Worm (Caenorhabditis elegans) whole organism, dauer: Measurements from ENCODE around the gene Y75B8A.6.

Experiments used
- unc-62 ChIP-seq: sonication (generic microtip); optimal IDR thresholded peaks from 2 replicates; lab custom pipeline; 2017; ENCODE audit warnings: missing biosample characterization, missing genetic modification reagents, missing genetic modification characterization

Y75B8A.6 gene

DNA sequence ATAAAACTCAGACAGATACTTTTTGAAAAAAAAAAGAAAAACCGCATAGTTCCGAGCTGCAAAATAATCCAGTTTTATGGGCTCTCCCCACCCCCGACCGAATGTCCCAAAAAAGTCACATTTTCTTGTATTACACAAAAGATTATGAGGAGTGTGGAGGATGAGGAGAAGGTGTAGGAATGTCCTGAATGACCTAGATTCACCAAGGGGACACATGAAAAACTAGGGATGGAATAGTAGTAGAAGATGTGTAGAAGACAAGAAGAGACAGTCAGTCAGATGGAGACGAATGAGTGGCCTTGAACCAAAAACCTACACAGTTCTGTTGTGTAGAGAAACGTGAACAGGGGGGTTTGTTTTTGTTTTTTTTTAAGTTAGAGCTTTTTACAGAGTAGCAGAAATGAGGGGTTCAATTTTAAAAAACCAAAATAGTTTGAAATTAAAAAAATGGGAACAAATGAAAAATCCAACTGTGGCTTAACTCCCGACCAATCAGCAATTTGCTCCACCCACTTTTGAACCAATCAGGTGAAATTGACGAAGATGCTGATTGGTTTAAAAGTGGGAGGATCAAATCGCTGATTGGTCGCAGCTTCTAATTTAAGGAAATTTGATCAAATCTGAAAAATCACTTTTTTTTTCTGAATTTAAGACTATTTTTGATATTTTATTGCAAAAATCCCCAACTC, 12.4 kb upstream of the Y75B8A.6 start:
- no peak for TF ChIP-seq unc-62 (GFP tag; lab: Kevin White, UChicago)

DNA sequence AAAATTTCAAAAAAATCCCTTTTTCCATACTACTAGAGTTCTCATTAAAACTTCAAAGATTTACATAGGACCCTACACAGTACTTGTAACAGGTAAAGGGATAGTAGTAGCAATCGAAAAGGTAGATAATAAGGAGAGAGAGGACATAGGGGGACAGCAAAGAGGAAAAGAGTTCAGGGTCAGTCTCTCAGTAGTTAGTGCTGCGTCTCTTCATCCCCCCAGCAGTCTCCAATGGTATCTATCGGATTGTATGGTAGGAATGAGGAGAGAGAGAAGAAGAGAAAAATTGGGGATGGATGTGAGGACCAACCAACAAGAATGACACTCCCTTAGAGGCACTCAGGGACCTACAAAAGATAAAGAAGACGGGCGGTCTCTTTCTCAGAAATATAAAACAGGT, 9.3 kb upstream of the Y75B8A.6 start:
- TF ChIP-seq unc-62 (GFP tag; lab: Kevin White, UChicago): no peak

DNA sequence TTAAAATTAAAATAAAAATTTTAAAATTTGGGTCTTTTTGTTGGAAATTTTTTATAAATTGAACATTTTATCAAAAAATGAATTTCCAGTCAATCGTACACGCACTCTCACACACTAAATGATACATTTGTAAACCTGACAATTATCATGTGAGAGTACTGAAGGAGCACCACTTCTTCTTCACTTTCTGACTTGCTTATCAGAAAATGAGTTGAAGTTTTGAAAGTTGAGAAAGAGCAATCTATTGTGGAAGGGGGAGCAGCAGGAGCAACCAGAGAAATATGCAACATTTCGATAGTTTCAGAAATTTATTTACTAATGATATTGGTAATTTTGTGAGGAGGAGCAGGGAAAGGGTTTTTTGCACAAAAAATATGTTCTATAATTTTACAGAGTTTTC, 8.1 kb upstream of the Y75B8A.6 start:
- no peak for TF ChIP-seq unc-62 (GFP tag; lab: Kevin White, UChicago)

DNA sequence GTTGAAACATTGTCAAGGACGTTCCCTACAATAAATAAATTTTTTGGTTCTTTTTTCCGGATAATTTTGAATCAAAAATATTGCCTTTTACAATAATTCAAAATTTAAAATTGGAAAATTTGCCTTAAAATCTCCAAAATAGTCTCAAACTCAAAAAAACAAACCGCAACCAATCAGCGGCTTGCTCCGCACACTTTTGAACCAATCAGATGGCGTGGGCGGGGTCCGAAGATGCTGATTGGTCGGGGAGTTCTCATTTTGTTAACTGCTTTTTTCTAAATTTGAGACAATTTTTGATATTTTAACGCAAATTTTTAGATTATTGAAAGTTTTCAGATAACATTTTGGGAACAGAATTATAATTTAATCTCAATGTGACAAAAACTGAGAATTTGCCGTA, 7.4 kb upstream of the Y75B8A.6 start:
- TF ChIP-seq unc-62 (GFP tag; lab: Kevin White, UChicago): no peak

DNA sequence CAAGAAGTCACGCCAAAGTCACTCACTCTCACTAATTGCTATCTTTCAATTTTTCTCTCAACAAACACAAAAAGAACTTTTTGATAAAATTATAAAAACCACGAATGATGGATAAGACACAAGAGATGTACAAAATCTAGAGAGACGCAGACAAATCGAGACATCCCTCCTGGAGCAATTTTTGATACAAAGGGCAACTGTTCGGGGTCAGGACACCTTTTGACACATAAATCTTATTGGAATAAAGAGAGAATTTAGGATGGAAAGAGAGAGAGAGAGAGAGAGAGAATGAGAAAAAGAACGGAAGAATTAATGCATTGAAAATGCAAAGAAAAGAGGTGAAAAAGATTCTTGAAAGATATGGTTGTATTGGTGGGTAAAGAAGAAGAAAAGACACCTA, 7.0 kb upstream of the Y75B8A.6 start:
- no peak for TF ChIP-seq unc-62 (GFP tag; lab: Kevin White, UChicago)

DNA sequence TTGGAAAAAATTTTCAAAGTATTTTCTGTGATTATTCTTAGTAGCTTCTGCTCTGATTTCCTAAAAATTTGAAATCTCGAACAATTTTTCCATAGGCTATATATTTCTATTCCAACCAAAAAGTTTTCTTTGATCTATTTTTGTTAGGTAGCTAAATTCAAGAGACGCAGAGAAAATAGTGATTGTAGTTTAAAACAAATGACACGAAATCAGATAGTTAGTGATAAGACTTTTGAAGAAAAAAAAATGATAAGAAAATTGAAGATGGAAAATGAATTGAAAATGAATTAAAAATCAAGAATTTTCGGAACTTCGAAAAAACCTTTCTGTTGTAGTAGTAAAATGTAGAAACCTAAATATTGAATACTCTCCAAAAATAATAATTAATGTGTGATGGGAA, 5.4 kb upstream of the Y75B8A.6 start:
- TF ChIP-seq unc-62 (GFP tag; lab: Kevin White, UChicago): no peak

DNA sequence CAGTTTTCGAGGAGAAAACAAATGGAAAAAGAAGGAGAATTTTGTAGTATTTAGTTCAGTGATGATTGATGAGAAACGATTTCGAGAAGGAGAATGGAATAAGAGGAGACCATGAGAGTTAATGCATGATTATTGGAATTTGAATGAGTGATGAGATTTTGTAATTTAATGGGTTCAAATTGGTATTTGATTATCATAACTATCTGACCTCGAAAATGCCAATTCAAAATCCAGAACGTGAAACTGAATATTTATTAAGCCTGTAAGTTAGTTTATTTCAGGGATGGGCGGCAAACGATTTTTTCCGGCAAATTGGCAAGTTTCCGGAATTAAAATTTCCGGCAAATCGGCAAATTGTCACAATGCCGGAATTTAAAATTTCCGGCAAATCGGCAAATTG, 3.0 kb upstream of the Y75B8A.6 start:
- no peak for TF ChIP-seq unc-62 (GFP tag; lab: Kevin White, UChicago)

DNA sequence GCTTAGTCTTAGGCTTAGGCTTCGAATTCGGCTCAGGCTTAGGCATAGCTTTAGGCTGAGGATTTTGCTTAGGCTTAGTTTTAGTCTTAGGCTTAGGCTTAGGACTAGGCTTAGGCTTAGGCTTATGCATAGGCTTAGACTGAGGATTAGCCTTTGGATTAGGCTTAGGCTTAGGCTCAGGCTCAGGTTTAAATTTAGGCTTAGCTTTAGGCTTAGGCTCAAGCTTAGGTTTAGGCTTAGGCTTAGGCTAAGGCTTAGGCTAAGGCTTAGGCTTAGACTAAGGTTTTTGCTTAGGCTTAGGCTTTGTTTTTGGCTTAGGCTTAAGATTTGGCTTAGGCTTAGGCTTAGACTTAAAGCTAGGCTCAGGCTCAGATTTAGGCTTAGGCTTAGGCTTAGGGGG, 1.6 kb upstream of the Y75B8A.6 start:
- TF ChIP-seq unc-62 (GFP tag; lab: Kevin White, UChicago): no peak

DNA sequence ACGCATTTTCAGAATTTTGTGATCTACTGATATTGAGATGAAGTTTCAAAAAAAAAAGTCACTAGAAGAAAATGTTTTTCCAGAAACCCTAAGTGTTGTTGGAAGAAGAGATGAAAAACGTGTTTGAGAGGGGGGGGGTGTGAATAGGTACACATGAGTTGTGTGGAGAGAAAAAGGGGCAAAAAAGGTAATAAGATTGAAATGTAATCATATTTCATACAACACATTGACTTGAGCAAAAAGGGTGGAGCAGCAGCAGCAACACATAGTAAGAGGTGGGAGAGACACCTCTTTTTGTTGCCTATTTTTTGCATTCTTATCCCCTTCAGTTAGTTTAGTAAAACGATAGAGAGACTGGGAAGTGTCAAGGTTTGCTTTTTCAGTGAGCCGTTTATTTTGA, 626 bp upstream of the Y75B8A.6 start:
- no peak for TF ChIP-seq unc-62 (GFP tag; lab: Kevin White, UChicago)

DNA sequence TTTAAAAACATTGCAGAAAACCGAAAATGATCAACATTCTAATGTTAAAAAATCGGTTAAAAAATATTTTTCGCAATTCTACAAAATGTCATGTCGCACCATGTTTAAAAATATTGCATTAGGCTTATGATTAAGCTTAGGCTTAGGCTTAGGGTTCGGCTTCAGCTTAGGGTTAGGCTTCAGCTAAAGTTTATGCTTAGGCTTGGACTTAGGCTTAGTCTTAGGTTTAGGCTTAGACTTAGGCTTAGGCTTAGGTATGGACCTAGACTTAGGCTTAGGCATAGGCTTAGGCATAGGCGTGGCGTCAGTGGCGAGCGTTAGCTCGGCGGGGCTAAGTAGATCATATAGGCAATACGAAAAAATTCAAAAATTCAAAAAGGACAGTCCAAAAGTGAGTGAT, 5.8 kb downstream of the Y75B8A.6 start:
- no peak for TF ChIP-seq unc-62 (GFP tag; lab: Kevin White, UChicago)

DNA sequence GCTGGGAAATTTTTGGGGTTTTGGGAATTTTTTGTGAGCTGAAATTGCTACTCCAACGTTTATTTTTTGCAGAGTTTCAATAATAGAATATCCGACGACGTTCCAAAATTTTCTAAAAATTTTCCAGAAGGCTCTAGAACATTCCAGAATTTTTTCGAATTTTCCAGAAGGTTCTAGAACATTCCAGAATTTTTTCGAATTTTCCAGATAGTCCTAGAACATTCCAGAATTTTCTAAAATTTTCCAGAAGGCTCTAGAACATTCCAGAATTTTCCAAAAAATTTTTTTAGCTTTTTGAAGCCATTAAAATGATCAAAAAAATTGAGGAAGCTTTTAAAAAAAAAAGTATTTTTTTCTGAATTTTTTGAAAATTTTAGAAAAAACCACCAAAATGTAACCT, 6.7 kb downstream of the Y75B8A.6 start:
- no peak for TF ChIP-seq unc-62 (GFP tag; lab: Kevin White, UChicago)

DNA sequence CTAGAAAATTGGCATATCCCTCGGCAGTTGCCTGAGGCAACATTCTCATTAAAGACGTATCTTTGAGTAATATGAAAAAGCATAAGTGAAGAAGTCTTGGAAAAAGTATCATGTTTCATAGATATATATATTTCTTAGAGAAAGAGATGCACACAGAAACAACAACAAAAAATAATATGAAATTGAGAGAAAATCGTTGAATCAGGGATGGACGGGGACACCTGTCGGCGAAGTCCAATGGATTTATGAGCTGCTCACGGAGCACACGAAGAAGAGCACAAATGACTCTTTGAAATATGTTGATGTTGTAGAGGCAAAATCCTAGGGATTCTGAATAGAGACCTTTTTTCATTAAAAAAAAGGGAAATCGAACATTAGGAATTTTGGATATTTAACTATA, 9.0 kb downstream of the Y75B8A.6 start:
- TF ChIP-seq unc-62 (GFP tag; lab: Kevin White, UChicago): no peak

DNA sequence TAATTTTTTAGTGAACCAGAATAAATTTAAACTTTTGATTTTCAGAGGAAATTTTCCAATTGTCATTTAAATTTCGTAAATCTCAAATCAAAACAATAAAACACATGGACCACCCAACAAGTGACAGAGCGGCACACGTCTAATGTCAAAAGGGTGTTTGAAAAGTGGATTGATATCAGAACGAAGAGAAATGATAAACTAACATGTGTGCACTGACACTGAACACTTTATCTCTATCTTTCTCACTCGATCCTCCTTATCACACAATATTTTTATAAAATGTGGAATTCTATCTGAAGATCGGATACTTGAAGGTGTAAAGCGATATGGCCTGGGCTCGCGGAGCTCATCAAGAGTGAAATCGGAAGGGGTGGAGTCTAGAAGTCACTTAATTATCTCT, 10.5 kb downstream of the Y75B8A.6 start:
- TF ChIP-seq unc-62 (GFP tag; lab: Kevin White, UChicago): no peak

DNA sequence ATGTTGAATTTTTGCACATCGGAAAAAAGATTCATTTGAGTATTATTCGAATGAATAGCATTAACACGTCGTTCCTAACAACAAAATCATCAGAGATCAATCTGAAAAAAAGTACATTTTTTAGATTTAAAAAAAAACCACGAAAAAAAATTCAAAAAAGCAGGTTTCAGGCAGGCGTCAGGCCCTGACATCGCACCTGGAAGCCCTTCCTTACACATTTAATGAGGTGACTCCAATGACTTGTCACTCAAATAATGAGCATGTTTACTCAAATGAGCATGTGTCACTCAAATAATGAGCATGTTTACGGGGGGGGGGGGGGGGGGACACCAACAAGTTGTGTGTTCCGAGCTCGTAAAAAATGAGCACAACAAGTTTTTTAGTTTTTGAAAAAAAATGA, 11.8 kb downstream of the Y75B8A.6 start, which contains the start of gene lron-12:
TSS of gene lron-12 (minus strand) at position 101 of the 400 bp plus-strand sequence.
- TF ChIP-seq unc-62 (GFP tag; lab: Kevin White, UChicago): no peak

DNA sequence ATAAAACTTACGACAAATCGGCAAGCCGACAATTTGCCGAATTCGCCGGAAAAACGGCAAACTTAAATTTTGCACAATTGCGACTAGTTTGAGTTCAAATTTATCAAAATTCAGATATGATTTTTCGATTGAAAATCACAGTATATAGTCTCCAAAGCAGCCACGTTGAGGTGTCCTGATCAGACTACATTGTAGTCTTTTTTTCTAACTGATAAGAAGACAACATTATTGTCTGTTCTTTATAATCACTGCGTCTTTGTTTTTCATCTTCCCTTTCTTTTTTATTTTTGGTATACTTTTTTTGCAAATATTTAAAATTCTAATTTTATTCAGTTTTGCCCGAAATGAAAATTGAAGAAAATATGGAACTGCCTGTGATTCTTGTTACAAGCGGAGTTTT, 22.7 kb downstream of the Y75B8A.6 start, which contains the start of the genes cest-12 and lonp-2:
TSS of gene cest-12 (minus strand) at position 101 of the 400 bp plus-strand sequence.
TSS of gene lonp-2 (plus strand) at position 334 of the 400 bp plus-strand sequence.
- no peak for TF ChIP-seq unc-62 (GFP tag; lab: Kevin White, UChicago)

DNA sequence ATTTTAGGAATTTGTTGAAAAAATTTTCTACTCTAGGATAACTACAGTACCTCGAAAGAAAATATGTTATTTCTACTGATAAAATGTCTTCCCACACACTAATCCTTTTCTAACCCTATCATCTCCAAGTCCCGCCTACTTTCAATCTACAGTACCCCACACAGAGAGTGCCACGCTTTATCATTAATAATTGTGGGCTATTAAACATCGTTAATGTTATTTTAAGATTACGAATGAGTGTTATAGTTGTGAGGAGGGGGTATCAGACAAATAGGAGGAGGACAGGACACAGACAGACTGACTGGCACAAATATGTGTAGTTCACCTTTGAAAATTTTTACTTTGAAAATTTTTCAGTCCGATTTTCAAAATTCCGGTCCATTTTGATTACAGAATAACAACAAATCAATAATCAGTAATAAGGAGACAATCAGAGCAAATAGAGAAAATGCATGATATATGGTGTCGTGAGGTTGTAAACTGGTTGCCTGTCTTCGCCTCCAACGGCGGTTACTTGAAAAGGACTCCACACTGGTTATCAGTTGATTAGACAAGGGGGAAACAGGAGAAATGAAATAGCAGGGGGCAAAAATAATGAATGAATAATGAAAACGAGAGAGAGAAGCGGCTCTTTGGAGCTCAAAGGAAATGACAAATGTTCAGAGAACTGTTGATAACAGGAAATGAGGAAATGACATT, 35.8 kb downstream of the Y75B8A.6 start:
- TF ChIP-seq unc-62 (GFP tag; lab: Kevin White, UChicago): no peak

DNA sequence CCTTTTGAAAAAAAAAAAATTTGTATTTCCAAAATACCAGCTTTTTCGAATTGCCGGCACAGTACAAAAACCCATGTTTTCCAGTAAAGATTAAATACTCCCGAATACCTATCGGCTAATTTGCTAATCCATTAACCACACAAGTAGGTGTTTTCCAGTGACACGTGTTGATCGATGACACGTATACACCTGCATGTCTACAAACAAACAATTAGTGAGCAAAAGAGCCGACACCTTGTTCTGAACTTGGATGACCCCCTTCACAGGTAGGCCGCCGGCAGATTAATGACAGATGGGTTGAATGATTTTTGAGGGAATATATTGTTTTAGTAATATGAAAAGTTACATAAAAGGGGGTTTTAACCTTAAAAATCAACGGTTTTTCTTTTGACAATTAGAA, 37.5 kb downstream of the Y75B8A.6 start:
- no peak for TF ChIP-seq unc-62 (GFP tag; lab: Kevin White, UChicago)
